Fruit fly (Drosophila melanogaster) whole organism, prepupa: ENCODE data around the gene tx.

Source experiments
- Blimp-1 ChIP-seq: fragments of 200-800 bp; sonication (Bioruptor generic); optimal IDR thresholded peaks from 3 replicates; lab custom pipeline; 2017; ENCODE audit warnings: missing biosample characterization, missing genetic modification characterization, mild to moderate bottlenecking, moderate library complexity, missing genetic modification reagents
- CG10631 ChIP-seq: fragments of 200-800 bp; sonication (Bioruptor generic); optimal IDR thresholded peaks from 2 replicates; lab custom pipeline; 2016; ENCODE audit warnings: missing biosample characterization, missing genetic modification characterization
- CG10669 ChIP-seq: fragments of 200-800 bp; sonication (Bioruptor generic); optimal IDR thresholded peaks from 3 replicates; lab custom pipeline; 2018; ENCODE audit warnings: missing biosample characterization, mild to moderate bottlenecking, missing genetic modification characterization, moderate library complexity
- CG11294 ChIP-seq: fragments of 200-800 bp; sonication (Bioruptor generic); IDR thresholded peaks from 2 replicates; pipeline ENCODE4 v1.3.6; 2022; ENCODE audit warnings: missing biosample characterization, missing genetic modification characterization
- CG11902 ChIP-seq: fragments of 200-800 bp; sonication (Bioruptor generic); optimal IDR thresholded peaks from 3 replicates; lab custom pipeline; 2016; ENCODE audit warnings: missing biosample characterization, missing genetic modification characterization
- CG15336 ChIP-seq: fragments of 200-800 bp; sonication (Bioruptor generic); IDR thresholded peaks from 2 replicates; pipeline ENCODE4 v1.3.6; 2022; ENCODE audit warnings: missing biosample characterization, missing genetic modification characterization
- CG1621 ChIP-seq: fragments of 200-800 bp; sonication (Bioruptor generic); optimal IDR thresholded peaks from 3 replicates; lab custom pipeline; 2018; ENCODE audit warnings: missing biosample characterization, mild to moderate bottlenecking, missing genetic modification characterization
- CG3032 ChIP-seq: fragments of 200-800 bp; optimal IDR thresholded peaks from 2 replicates; lab custom pipeline; 2019; ENCODE audit warnings: missing biosample characterization, mild to moderate bottlenecking, missing genetic modification characterization, moderate library complexity
- CG32006 ChIP-seq: fragments of 200-800 bp; sonication (Bioruptor generic); optimal IDR thresholded peaks from 3 replicates; lab custom pipeline; 2017; ENCODE audit warnings: missing biosample characterization, mild to moderate bottlenecking, missing genetic modification characterization
- CG34406 ChIP-seq: fragments of 200-800 bp; sonication (Bioruptor generic); optimal IDR thresholded peaks from 3 replicates; lab custom pipeline; 2016; ENCODE audit warnings: missing biosample characterization, missing genetic modification characterization
- CG3919 ChIP-seq: fragments of 200-800 bp; sonication (Bioruptor generic); optimal IDR thresholded peaks from 3 replicates; lab custom pipeline; 2016; ENCODE audit warnings: missing biosample characterization, missing genetic modification characterization
- CG6276 ChIP-seq: fragments of 200-800 bp; sonication (Bioruptor generic); optimal IDR thresholded peaks from 2 replicates; lab custom pipeline; 2017; ENCODE audit warnings: missing biosample characterization, mild to moderate bottlenecking, missing genetic modification characterization
- CG6792 ChIP-seq: fragments of 200-800 bp; sonication (Bioruptor generic); optimal IDR thresholded peaks from 3 replicates; lab custom pipeline; 2016; ENCODE audit warnings: missing biosample characterization, missing genetic modification characterization
- CG6808 ChIP-seq: fragments of 200-800 bp; sonication (Bioruptor generic); optimal IDR thresholded peaks from 3 replicates; lab custom pipeline; 2017; ENCODE audit warnings: missing biosample characterization, missing genetic modification characterization, mild to moderate bottlenecking, moderate library complexity, missing genetic modification reagents
- CG6854 ChIP-seq: fragments of 200-800 bp; sonication (Bioruptor generic); optimal IDR thresholded peaks from 2 replicates; lab custom pipeline; 2017; ENCODE audit warnings: missing biosample characterization, mild to moderate bottlenecking, missing genetic modification characterization
- CG7368 ChIP-seq: fragments of 200-800 bp; sonication (Bioruptor generic); optimal IDR thresholded peaks from 3 replicates; lab custom pipeline; 2016; ENCODE audit warnings: missing biosample characterization, missing genetic modification characterization
- CG8119 ChIP-seq: fragments of 200-800 bp; sonication (Bioruptor generic); IDR thresholded peaks from 3 replicates; pipeline ENCODE4 v1.3.6; 2022; ENCODE audit warnings: missing biosample characterization, missing genetic modification characterization
- CG8319 ChIP-seq: fragments of 200-800 bp; sonication (Bioruptor generic); optimal IDR thresholded peaks from 3 replicates; lab custom pipeline; 2016; ENCODE audit warnings: missing biosample characterization, missing genetic modification characterization
- CG8632 ChIP-seq: fragments of 200-800 bp; sonication (Bioruptor generic); optimal IDR thresholded peaks from 3 replicates; lab custom pipeline; 2016; ENCODE audit warnings: missing biosample characterization, missing genetic modification characterization
- CG9139 ChIP-seq: fragments of 200-800 bp; sonication (Bioruptor generic); optimal IDR thresholded peaks from 3 replicates; lab custom pipeline; 2017; ENCODE audit warnings: missing biosample characterization, mild to moderate bottlenecking, missing genetic modification characterization
- Eip78C ChIP-seq: fragments of 200-800 bp; sonication (Bioruptor generic); peaks from one replicate; lab custom pipeline; 2016; ENCODE audit warnings: missing biosample characterization, missing genetic modification characterization
- Ets96B ChIP-seq: fragments of 200-800 bp; optimal IDR thresholded peaks from 2 replicates; lab custom pipeline; 2019; ENCODE audit warnings: missing biosample characterization, mild to moderate bottlenecking, missing genetic modification characterization, moderate library complexity
- Gug ChIP-seq: fragments of 200-800 bp; sonication (Bioruptor generic); IDR thresholded peaks from 2 replicates; pipeline ENCODE4 v1.3.6; 2022; ENCODE audit warnings: missing biosample characterization, missing genetic modification characterization
- Lpt ChIP-seq: fragments of 200-800 bp; sonication (Bioruptor generic); optimal IDR thresholded peaks from 3 replicates; lab custom pipeline; 2016; ENCODE audit warnings: missing biosample characterization, missing genetic modification characterization
- Met ChIP-seq: fragments of 200-800 bp; sonication (Bioruptor generic); optimal IDR thresholded peaks from 3 replicates; lab custom pipeline; 2016; ENCODE audit warnings: missing biosample characterization, missing genetic modification characterization
- OdsH ChIP-seq: fragments of 200-800 bp; sonication (Bioruptor generic); optimal IDR thresholded peaks from 3 replicates; lab custom pipeline; 2016; ENCODE audit warnings: missing biosample characterization, missing genetic modification characterization
- Smox ChIP-seq: fragments of 200-800 bp; sonication (Bioruptor generic); optimal IDR thresholded peaks from 3 replicates; lab custom pipeline; 2016; ENCODE audit warnings: missing biosample characterization, missing genetic modification characterization
- achi ChIP-seq: fragments of 200-800 bp; sonication (Bioruptor generic); optimal IDR thresholded peaks from 3 replicates; lab custom pipeline; 2016; ENCODE audit warnings: missing biosample characterization, missing genetic modification characterization
- acj6 ChIP-seq: fragments of 200-800 bp; sonication (Bioruptor generic); optimal IDR thresholded peaks from 3 replicates; lab custom pipeline; 2016; ENCODE audit warnings: missing biosample characterization, missing genetic modification characterization
- dac ChIP-seq: fragments of 200-800 bp; sonication (Bioruptor generic); optimal IDR thresholded peaks from 2 replicates; lab custom pipeline; 2017; ENCODE audit warnings: missing biosample characterization, mild to moderate bottlenecking, missing genetic modification characterization
- dsx ChIP-seq: fragments of 200-800 bp; optimal IDR thresholded peaks from 3 replicates; lab custom pipeline; 2019; ENCODE audit warnings: missing biosample characterization, mild to moderate bottlenecking, missing genetic modification characterization, moderate library complexity; ENCODE audit not compliant: poor library complexity, severe bottlenecking
- eg ChIP-seq: fragments of 200-800 bp; sonication (Bioruptor generic); IDR thresholded peaks from 3 replicates; pipeline ENCODE4 v1.3.6; 2022; ENCODE audit warnings: missing biosample characterization, missing genetic modification characterization
- esn ChIP-seq: fragments of 200-800 bp; sonication (Bioruptor generic); optimal IDR thresholded peaks from 2 replicates; lab custom pipeline; 2016; ENCODE audit warnings: missing biosample characterization, mild to moderate bottlenecking, missing genetic modification characterization, moderate library complexity
- fd85E ChIP-seq: fragments of 200-800 bp; sonication (Bioruptor generic); optimal IDR thresholded peaks from 3 replicates; lab custom pipeline; 2016; ENCODE audit warnings: missing biosample characterization, missing genetic modification characterization
- lz ChIP-seq: fragments of 200-800 bp; sonication (Bioruptor generic); optimal IDR thresholded peaks from 3 replicates; lab custom pipeline; 2016; ENCODE audit warnings: missing biosample characterization, missing genetic modification characterization
- pdm3 ChIP-seq: fragments of 200-800 bp; sonication (Bioruptor generic); optimal IDR thresholded peaks from 3 replicates; lab custom pipeline; 2016; ENCODE audit warnings: missing biosample characterization, missing genetic modification characterization
- salr ChIP-seq, 2 experiments: fragments of 200-800 bp; sonication (Bioruptor generic); optimal IDR thresholded peaks; 3 replicates each; lab custom pipeline; 2016 to 2018; ENCODE audit warnings: missing biosample characterization in 2 of 2, missing genetic modification characterization in 2 of 2, mild to moderate bottlenecking in 1 of 2
- ss ChIP-seq, 2 experiments: fragments of 200-800 bp; sonication (Bioruptor generic); optimal IDR thresholded peaks; 2 replicates in 1 of 2; 3 replicates in 1 of 2; lab custom pipeline; 2017 to 2018; ENCODE audit warnings: mild to moderate bottlenecking in 2 of 2, missing biosample characterization in 2 of 2, missing genetic modification characterization in 2 of 2, moderate library complexity in 1 of 2
- svp ChIP-seq: fragments of 200-800 bp; sonication (Bioruptor generic); peaks from one replicate; lab custom pipeline; 2016; ENCODE audit warnings: missing biosample characterization, missing genetic modification characterization
- topi ChIP-seq: fragments of 200-800 bp; sonication (Bioruptor generic); optimal IDR thresholded peaks from 3 replicates; lab custom pipeline; 2016; ENCODE audit warnings: missing biosample characterization, missing genetic modification characterization
- vri ChIP-seq: fragments of 200-800 bp; sonication (Bioruptor generic); optimal IDR thresholded peaks from 3 replicates; lab custom pipeline; 2016; ENCODE audit warnings: missing biosample characterization, mild to moderate bottlenecking, missing genetic modification characterization

The tx gene

dm6 chr3R:26428220-26428619 is 12.4 kb upstream of the tx start (continued):
- TF ChIP-seq CG10669 (GFP tag; lab: Kevin White, UChicago) = peak; percentile 52
- TF ChIP-seq CG10631 (GFP tag; lab: Kevin White, UChicago) = peak; percentile 34
- TF ChIP-seq svp (GFP tag; lab: Kevin White, UChicago) = peak; percentile 66
- peak in 1 of 2 experiments; percentile 9 for TF ChIP-seq salr (GFP tag; optimal IDR thresholded peaks at IDR 0.05; lab: Kevin White, UChicago)
- peak; percentile 58 for TF ChIP-seq CG3919 (GFP tag; lab: Kevin White, UChicago)
- no peak for TF ChIP-seq CG6854
- TF ChIP-seq CG1621 = no peak
- TF ChIP-seq vri = no peak
- TF ChIP-seq Gug (GFP tag; lab: Robert Waterston, UW) = no peak
- TF ChIP-seq fd85E = no peak
- no peak for TF ChIP-seq dac (GFP tag; lab: Kevin White, UChicago)
- peak; percentile 47 for TF ChIP-seq achi (GFP tag; lab: Kevin White, UChicago)
- no peak for TF ChIP-seq Blimp-1 (GFP tag; lab: Kevin White, UChicago)
- no peak for TF ChIP-seq CG7368 (GFP tag; lab: Kevin White, UChicago)
- peak; percentile 24 for TF ChIP-seq lz
- TF ChIP-seq CG6276 = peak; percentile 26
- TF ChIP-seq eg = 0 out of 3 replicates have a peak, but pooled peaks have one; percentile 26
- TF ChIP-seq CG8319 (GFP tag; lab: Kevin White, UChicago) = no peak
- peak; percentile 22 for TF ChIP-seq CG9139 (GFP tag; lab: Kevin White, UChicago)
- TF ChIP-seq CG15336 (GFP tag; lab: Robert Waterston, UW) = 0 out of 2 replicates have a peak, but pooled peaks have one; percentile 21
- peak; percentile 34 for TF ChIP-seq pdm3
- TF ChIP-seq OdsH = peak; percentile 56
- peak; percentile 23 for TF ChIP-seq acj6 (GFP tag; lab: Kevin White, UChicago)
- no peak for TF ChIP-seq CG11902 (GFP tag; lab: Kevin White, UChicago)

- TF ChIP-seq CG6808 (peak; percentile 11), acj6 (GFP tag; lab: Kevin White, UChicago) (peak; percentile 57), ss (GFP tag; optimal IDR thresholded peaks at IDR 0.05; lab: Kevin White, UChicago) (peak in 1 of 2 experiments; percentile 27), CG10631 (GFP tag; lab: Kevin White, UChicago) (peak; percentile 25), esn (GFP tag; lab: Kevin White, UChicago) (peak; percentile 20), CG3032 (tag; lab: Kevin White, UChicago) (peak; percentile 22), salr (GFP tag; optimal IDR thresholded peaks at IDR 0.05; lab: Kevin White, UChicago) (no peak), CG11902 (GFP tag; lab: Kevin White, UChicago) (peak; percentile 26), CG11294 (no peak), OdsH (peak; percentile 50), vri (no peak), Met (peak; percentile 5), CG6792 (GFP tag; lab: Kevin White, UChicago) (peak; percentile 60), topi (GFP tag; lab: Kevin White, UChicago) (peak; percentile 3), CG8119 (peak; percentile 19; the same call in 1 of the 3 replicates), CG10669 (GFP tag; lab: Kevin White, UChicago) (peak; percentile 10), Lpt (GFP tag; lab: Kevin White, UChicago) (no peak), CG8319 (GFP tag; lab: Kevin White, UChicago) (peak; percentile 47), Ets96B (tag; lab: Kevin White, UChicago) (peak; percentile 36), svp (GFP tag; lab: Kevin White, UChicago) (peak; percentile 63), CG7368 (GFP tag; lab: Kevin White, UChicago) (peak; percentile 25), CG6276 (no peak), CG32006 (peak; percentile 23), Gug (GFP tag; lab: Robert Waterston, UW) (no peak), achi (GFP tag; lab: Kevin White, UChicago) (peak; percentile 43), CG3919 (GFP tag; lab: Kevin White, UChicago) (peak; percentile 30), Smox (GFP tag; lab: Kevin White, UChicago) (no peak), dsx (peak; percentile 30), Eip78C (peak; percentile 83), CG34406 (GFP tag; lab: Kevin White, UChicago) (peak; percentile 61), CG8632 (GFP tag; lab: Kevin White, UChicago) (peak; percentile 58)
Measured at dm6 chr3R:26429619-26430018, 11.0 kb upstream of the tx start.
